Worm (Caenorhabditis elegans): Measurements from ENCODE around the gene T24C4.2.
A peak's percentile ranks its signal among the peaks of the same experiment; 100 is the strongest.

T24C4.2 gene

DNA sequence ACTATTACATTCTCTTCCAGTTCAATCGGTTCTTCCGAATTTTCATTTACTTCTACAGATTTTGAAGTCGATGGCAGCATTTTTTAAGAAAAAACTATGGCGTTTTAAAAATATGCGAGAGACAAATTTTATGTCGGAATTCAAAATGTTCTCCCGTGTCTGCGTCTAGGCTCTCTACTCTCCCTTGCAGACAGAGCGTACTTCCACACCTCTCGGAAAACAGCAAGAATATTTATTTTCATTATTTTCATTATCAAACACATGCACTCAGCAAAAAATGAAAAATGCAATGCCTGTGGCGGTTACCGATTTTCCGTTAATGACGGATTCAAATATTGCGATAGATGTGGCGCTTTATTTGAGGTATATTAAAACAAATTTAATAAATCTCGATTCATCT is 25.8 kb upstream of the T24C4.2 start, which contains the start of the genes ztf-18 and F23H11.2:
TSS of gene ztf-18 (minus strand) at position 188 of the 400 bp plus-strand sequence.
TSS of gene F23H11.2 (plus strand) at position 223 of the 400 bp plus-strand sequence.
- no peak for TF ChIP-seq dmd-4 (tag; optimal IDR thresholded peaks at IDR 0.05)
- no peak for TF ChIP-seq Y55F3AM.14 (GFP tag; optimal IDR thresholded peaks at IDR 0.05)
- TF ChIP-seq aly-2 (tag; optimal IDR thresholded peaks at IDR 0.05), result no peak
- TF ChIP-seq crh-2 (tag; optimal IDR thresholded peaks at IDR 0.05), result no peak
- peak; percentile 50 for TF ChIP-seq sem-4 (tag; optimal IDR thresholded peaks at IDR 0.05)
- no peak for TF ChIP-seq ztf-11 (tag; optimal IDR thresholded peaks at IDR 0.05)
- TF ChIP-seq lin-13 (GFP tag; optimal IDR thresholded peaks at IDR 0.05), result no peak

DNA sequence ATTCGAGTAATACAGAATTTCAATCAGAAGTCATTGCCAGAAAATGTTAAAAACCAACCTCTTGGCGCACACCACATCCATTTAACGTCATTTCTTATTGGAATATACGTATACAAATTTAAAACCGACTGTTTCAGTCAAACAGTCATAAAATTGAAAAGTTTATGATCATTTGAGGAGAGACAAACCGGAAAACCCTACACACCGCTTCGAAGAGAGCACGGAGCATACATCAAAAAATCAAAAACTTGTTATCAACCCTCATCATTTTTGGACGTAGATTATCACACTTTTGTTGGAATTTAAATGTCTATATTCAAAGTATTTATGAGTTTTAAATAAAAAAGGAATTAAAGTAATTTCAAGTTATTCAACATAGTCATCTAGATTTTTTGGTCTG is 21.2 kb upstream of the T24C4.2 start, which contains the start of gene T24C4.10:
TSS of gene T24C4.10 (minus strand) at position 230 of the 400 bp plus-strand sequence.
- TF ChIP-seq fos-1 (tag; optimal IDR thresholded peaks at IDR 0.05) (peak; percentile 71), alr-1 (tag; optimal IDR thresholded peaks at IDR 0.05) (no peak)

DNA sequence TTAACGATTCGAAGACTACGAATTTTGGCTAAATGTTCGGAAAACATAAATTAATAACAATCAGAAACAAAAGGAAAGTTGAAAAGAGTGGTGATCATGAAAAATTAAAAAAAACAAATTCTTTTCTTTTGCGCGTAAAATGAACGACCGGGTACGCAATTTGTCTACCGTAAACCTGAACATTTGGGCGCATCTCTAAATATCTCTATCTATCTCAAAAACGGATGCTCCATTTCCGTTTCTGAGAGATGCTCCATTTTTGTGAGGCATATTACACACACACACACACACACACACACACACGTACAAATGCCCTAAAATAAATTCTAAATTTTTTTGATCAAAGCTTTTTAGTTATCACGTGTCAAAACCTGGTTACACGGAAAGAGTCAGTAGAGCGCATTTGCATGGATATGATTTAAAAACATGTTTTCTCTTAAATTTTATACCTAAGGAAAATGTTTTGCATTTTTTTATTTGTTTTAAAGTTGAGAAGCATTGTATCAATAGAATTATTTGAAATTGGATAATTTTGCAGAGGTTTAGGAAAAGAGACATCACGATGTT is 19.3 kb upstream of the T24C4.2 start:
- TF ChIP-seq unc-55 (GFP tag; optimal IDR thresholded peaks at IDR 0.05) (peak; percentile 11), C34F6.9 (tag; optimal IDR thresholded peaks at IDR 0.05) (peak; percentile 64), lsy-2 (tag; optimal IDR thresholded peaks at IDR 0.05) (peak in 1 of 2 experiments; percentile 69), ztf-1 (GFP tag; conservative IDR thresholded peaks at IDR 0.05) (no peak)

DNA sequence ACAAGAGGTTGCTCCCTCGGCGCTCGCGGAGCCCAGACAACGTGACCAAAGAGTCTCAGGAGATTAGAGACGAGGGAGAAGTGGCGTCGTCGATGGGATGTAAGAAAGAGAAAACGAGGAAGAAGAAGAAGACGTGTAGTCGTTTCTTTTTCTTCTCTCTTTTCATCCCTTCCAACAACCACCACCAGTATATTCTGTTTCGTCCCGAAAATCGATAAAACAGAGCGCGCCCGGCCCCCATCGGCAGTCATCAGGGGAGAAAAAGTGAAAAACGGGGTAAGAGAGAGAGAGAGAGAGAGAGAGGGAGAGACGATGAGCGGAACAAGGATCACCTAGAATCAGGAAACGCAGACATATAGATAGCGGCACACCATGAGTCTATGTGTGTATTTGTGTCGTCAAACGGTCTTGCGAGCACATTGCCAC is 18.1 kb upstream of the T24C4.2 start:
- TF ChIP-seq nhr-25 (tag; optimal IDR thresholded peaks at IDR 0.05), result no peak
- TF ChIP-seq ceh-16 (tag; optimal IDR thresholded peaks at IDR 0.05), result no peak
- TF ChIP-seq sma-3 (GFP tag; optimal IDR thresholded peaks at IDR 0.05), result peak; percentile 40
- no peak for TF ChIP-seq lin-39 (tag; optimal IDR thresholded peaks at IDR 0.05)
- TF ChIP-seq lin-13 (GFP tag; optimal IDR thresholded peaks at IDR 0.05), result peak; percentile 55
- TF ChIP-seq nhr-21 (tag; optimal IDR thresholded peaks at IDR 0.05), result peak; percentile 26
- TF ChIP-seq egl-27 (tag; optimal IDR thresholded peaks at IDR 0.05), result no peak
- TF ChIP-seq unc-39 (tag; optimal IDR thresholded peaks at IDR 0.05), result no peak
- no peak for TF ChIP-seq ceh-82 (tag; optimal IDR thresholded peaks at IDR 0.05)
- TF ChIP-seq nhr-10 (tag; optimal IDR thresholded peaks at IDR 0.05), result no peak
- peak; percentile 71 for TF ChIP-seq Y55F3AM.14 (GFP tag; optimal IDR thresholded peaks at IDR 0.05)
- TF ChIP-seq blmp-1 (tag; optimal IDR thresholded peaks at IDR 0.05; ENCODE audit: insufficient read depth), result peak; percentile 80
- peak; percentile 93 for TF ChIP-seq unc-55 (GFP tag; optimal IDR thresholded peaks at IDR 0.05)
- TF ChIP-seq crh-2 (tag; optimal IDR thresholded peaks at IDR 0.05), result peak; percentile 90
- no peak for TF ChIP-seq dmd-4 (tag; optimal IDR thresholded peaks at IDR 0.05)
- TF ChIP-seq mbf-1 (tag; optimal IDR thresholded peaks at IDR 0.05), result no peak
- TF ChIP-seq nhr-77 (tag; optimal IDR thresholded peaks at IDR 0.05), result no peak
- peak; percentile 79 for TF ChIP-seq C34F6.9 (tag; optimal IDR thresholded peaks at IDR 0.05)
- TF ChIP-seq nhr-237 (tag; optimal IDR thresholded peaks at IDR 0.05), result no peak
- TF ChIP-seq ama-1 (optimal IDR thresholded peaks at IDR 0.05), result no peak
- TF ChIP-seq zag-1 (tag; optimal IDR thresholded peaks at IDR 0.05), result peak; percentile 28
- TF ChIP-seq nhr-11 (tag; optimal IDR thresholded peaks at IDR 0.05), result no peak
- no peak for TF ChIP-seq ZK546.5 (tag; optimal IDR thresholded peaks at IDR 0.05)
- TF ChIP-seq nhr-23 (tag; optimal IDR thresholded peaks at IDR 0.05), result no peak
- TF ChIP-seq lin-11 (tag; optimal IDR thresholded peaks at IDR 0.05), result peak; percentile 73
- no peak for TF ChIP-seq peb-1 (tag; optimal IDR thresholded peaks at IDR 0.05)
- peak; percentile 68 for TF ChIP-seq sma-9 (GFP tag; optimal IDR thresholded peaks at IDR 0.05)
- no peak for TF ChIP-seq sma-9 (tag; optimal IDR thresholded peaks at IDR 0.05)
- TF ChIP-seq fos-1 (tag; optimal IDR thresholded peaks at IDR 0.05), result peak; percentile 43
- peak; percentile 12 to 72 for TF ChIP-seq mdl-1 (tag; optimal IDR thresholded peaks at IDR 0.05)
- peak; percentile 73 for TF ChIP-seq nhr-129 (tag; optimal IDR thresholded peaks at IDR 0.05)
- TF ChIP-seq alr-1 (tag; optimal IDR thresholded peaks at IDR 0.05), result no peak
- peak; percentile 72 for TF ChIP-seq F13H6.1 (tag; optimal IDR thresholded peaks at IDR 0.05)
- TF ChIP-seq snpc-4 (tag; optimal IDR thresholded peaks at IDR 0.05), result no peak
- no peak for TF ChIP-seq ztf-1 (GFP tag; conservative IDR thresholded peaks at IDR 0.05)
- TF ChIP-seq ztf-4 (tag; optimal IDR thresholded peaks at IDR 0.05), result peak; percentile 23
- no peak for TF ChIP-seq skn-1 (tag; optimal IDR thresholded peaks at IDR 0.05)
- no peak for TF ChIP-seq ztf-11 (tag; optimal IDR thresholded peaks at IDR 0.05)
- TF ChIP-seq elt-1 (tag; optimal IDR thresholded peaks at IDR 0.05), result no peak
- peak; percentile 72 for TF ChIP-seq mab-5 (tag; optimal IDR thresholded peaks at IDR 0.05)
- TF ChIP-seq R02D3.7 (tag; optimal IDR thresholded peaks at IDR 0.05), result no peak
- TF ChIP-seq nhr-6 (tag; optimal IDR thresholded peaks at IDR 0.05), result peak; percentile 53
- TF ChIP-seq gmeb-1 (tag; optimal IDR thresholded peaks at IDR 0.05), result peak; percentile 53
- TF ChIP-seq unc-62 (GFP tag; optimal IDR thresholded peaks at IDR 0.05), result no peak
- peak; percentile 64 to 78 for TF ChIP-seq lsy-2 (tag; optimal IDR thresholded peaks at IDR 0.05)

All from whole organism, L2 larva.